Fruit fly (Drosophila melanogaster) whole organism, embryonic: ENCODE measurements around the gene CG14853.
A peak's percentile ranks its signal among the peaks of the same experiment; 100 is the strongest.

Experiments
- CG1024 ChIP-seq: fragments of 200-800 bp; sonication (Bioruptor generic); IDR thresholded peaks from 2 replicates; pipeline ENCODE4 v1.3.6; 2022; ENCODE audit warnings: missing biosample characterization, missing genetic modification characterization
- CG10431 ChIP-seq: fragments of 200-800 bp; sonication (Bioruptor generic); optimal IDR thresholded peaks from 3 replicates; lab custom pipeline; 2018; ENCODE audit warnings: missing biosample characterization, mild to moderate bottlenecking, missing genetic modification characterization
- CG13287 ChIP-seq: fragments of 200-800 bp; sonication (Bioruptor generic); IDR thresholded peaks from 2 replicates; pipeline ENCODE4 v1.3.6; 2022; ENCODE audit warnings: missing biosample characterization, missing genetic modification characterization; ENCODE audit not compliant: partially characterized antibody
- CG13624 ChIP-seq: fragments of 200-800 bp; sonication (Bioruptor generic); optimal IDR thresholded peaks from 2 replicates; lab custom pipeline; 2016; ENCODE audit warnings: missing biosample characterization, missing genetic modification characterization
- CG13775 ChIP-seq: fragments of 200-800 bp; sonication (Bioruptor generic); optimal IDR thresholded peaks from 3 replicates; lab custom pipeline; 2017; ENCODE audit warnings: missing biosample characterization, mild to moderate bottlenecking, missing genetic modification characterization
- CG15601 ChIP-seq: fragments of 200-800 bp; sonication (Bioruptor generic); optimal IDR thresholded peaks from 3 replicates; lab custom pipeline; 2019; ENCODE audit warnings: missing biosample characterization, mild to moderate bottlenecking, missing genetic modification characterization, moderate library complexity
- CG17361 ChIP-seq: fragments of 200-800 bp; sonication (Bioruptor generic); IDR thresholded peaks from 3 replicates; pipeline ENCODE4 v1.3.6; 2022; ENCODE audit warnings: missing biosample characterization, missing genetic modification characterization
- CG17612 ChIP-seq: fragments of 200-800 bp; sonication (Bioruptor generic); IDR thresholded peaks from 2 replicates; pipeline ENCODE4 v1.3.6; 2022; ENCODE audit warnings: missing biosample characterization, missing genetic modification characterization
- CG2202 ChIP-seq: fragments of 200-800 bp; sonication (Bioruptor generic); optimal IDR thresholded peaks from 2 replicates; lab custom pipeline; 2018; ENCODE audit warnings: missing biosample characterization, mild to moderate bottlenecking, missing genetic modification characterization
- CG31365 ChIP-seq: fragments of 200-800 bp; sonication (Bioruptor generic); optimal IDR thresholded peaks from 2 replicates; lab custom pipeline; 2018; ENCODE audit warnings: missing biosample characterization, mild to moderate bottlenecking, missing genetic modification characterization
- CG6689 ChIP-seq: fragments of 200-800 bp; sonication (Bioruptor generic); IDR thresholded peaks from 2 replicates; pipeline ENCODE4 v1.3.6; 2022; ENCODE audit warnings: missing biosample characterization, missing genetic modification characterization
- CG6813 ChIP-seq: fragments of 200-800 bp; sonication (Bioruptor generic); optimal IDR thresholded peaks from 2 replicates; lab custom pipeline; 2017; ENCODE audit warnings: missing biosample characterization, missing genetic modification characterization, mild to moderate bottlenecking, moderate library complexity, missing genetic modification reagents
- CG6854 ChIP-seq: fragments of 200-800 bp; sonication (Bioruptor generic); optimal IDR thresholded peaks from 3 replicates; lab custom pipeline; 2017; ENCODE audit warnings: missing biosample characterization, mild to moderate bottlenecking, missing genetic modification characterization
- CG7963 ChIP-seq: fragments of 200-800 bp; sonication (Bioruptor generic); IDR thresholded peaks from 3 replicates; pipeline ENCODE4 v1.3.6; 2022; ENCODE audit warnings: missing biosample characterization, missing genetic modification characterization; ENCODE audit not compliant: partially characterized antibody
- CG8924 ChIP-seq: fragments of 200-800 bp; optimal IDR thresholded peaks from 3 replicates; lab custom pipeline; 2019; ENCODE audit warnings: missing biosample characterization, mild to moderate bottlenecking, missing genetic modification characterization, moderate library complexity
- Chrac-16 ChIP-seq: fragments of 200-800 bp; sonication (Bioruptor generic); optimal IDR thresholded peaks from 3 replicates; lab custom pipeline; 2016; ENCODE audit warnings: missing biosample characterization, missing genetic modification characterization
- CoRest ChIP-seq: fragments of 200-800 bp; sonication (Bioruptor generic); optimal IDR thresholded peaks from 3 replicates; lab custom pipeline; 2018; ENCODE audit warnings: missing biosample characterization, mild to moderate bottlenecking, missing genetic modification characterization, moderate library complexity
- Dp ChIP-seq: fragments of 200-800 bp; sonication (Bioruptor generic); optimal IDR thresholded peaks from 2 replicates; lab custom pipeline; 2018; ENCODE audit warnings: missing biosample characterization, mild to moderate bottlenecking, missing genetic modification characterization, moderate library complexity
- Hand ChIP-seq: fragments of 200-800 bp; sonication (Bioruptor generic); optimal IDR thresholded peaks from 2 replicates; lab custom pipeline; 2017; ENCODE audit warnings: mild to moderate bottlenecking, missing biosample characterization, missing genetic modification reagents, missing genetic modification characterization
- PHDP ChIP-seq: fragments of 200-800 bp; sonication (Bioruptor generic); optimal IDR thresholded peaks from 3 replicates; lab custom pipeline; 2018; ENCODE audit warnings: missing biosample characterization, mild to moderate bottlenecking, missing genetic modification characterization, moderate library complexity
- Poxn ChIP-seq: fragments of 200-800 bp; sonication (Bioruptor generic); IDR thresholded peaks from 2 replicates; pipeline ENCODE4 v1.3.6; 2022; ENCODE audit warnings: missing biosample characterization, missing genetic modification characterization
- Sin3A ChIP-seq: fragments of >200 bp; optimal IDR thresholded peaks from 2 replicates; lab custom pipeline; 2018
- Sry-δ ChIP-seq: fragments of 200-800 bp; sonication (Bioruptor generic); optimal IDR thresholded peaks from 2 replicates; lab custom pipeline; 2016; ENCODE audit warnings: missing biosample characterization, missing genetic modification characterization
- ap ChIP-seq: fragments of 200-800 bp; sonication (Bioruptor generic); IDR thresholded peaks from 2 replicates; pipeline ENCODE4 v1.3.6; 2022; ENCODE audit warnings: missing biosample characterization, missing genetic modification characterization
- bbx ChIP-seq: fragments of 200-800 bp; sonication (Bioruptor generic); IDR thresholded peaks from 2 replicates; pipeline ENCODE4 v1.3.6; 2022; ENCODE audit warnings: missing biosample characterization, missing genetic modification characterization; ENCODE audit not compliant: partially characterized antibody
- bigmax ChIP-seq: fragments of 200-800 bp; sonication (Bioruptor generic); optimal IDR thresholded peaks from 2 replicates; lab custom pipeline; 2018; ENCODE audit warnings: missing biosample characterization, mild to moderate bottlenecking, missing genetic modification characterization
- br ChIP-seq: fragments of >200 bp; optimal IDR thresholded peaks from 2 replicates; lab custom pipeline; 2017
- btn ChIP-seq: fragments of 200-800 bp; sonication (Bioruptor generic); optimal IDR thresholded peaks from 2 replicates; lab custom pipeline; 2016; ENCODE audit warnings: missing biosample characterization, missing genetic modification characterization
- crol ChIP-seq: fragments of 200-800 bp; sonication (Bioruptor generic); IDR thresholded peaks from 2 replicates; pipeline ENCODE4 v1.3.6; 2022; ENCODE audit warnings: missing biosample characterization, missing genetic modification characterization
- dati ChIP-seq: fragments of 200-800 bp; sonication (Bioruptor generic); IDR thresholded peaks from 2 replicates; pipeline ENCODE4 v1.3.6; 2022; ENCODE audit warnings: missing biosample characterization, missing genetic modification characterization
- esg ChIP-seq: fragments of 200-800 bp; sonication (Bioruptor generic); conservative IDR thresholded peaks from 2 replicates; pipeline ENCODE4 v1.3.6; 2022; ENCODE audit warnings: missing biosample characterization, missing genetic modification characterization
- ftz-f1 ChIP-seq: fragments of 200-800 bp; sonication (Bioruptor generic); optimal IDR thresholded peaks from 2 replicates; lab custom pipeline; 2016; ENCODE audit warnings: missing biosample characterization, missing genetic modification characterization
- gsb-n ChIP-seq: fragments of 200-800 bp; sonication (Bioruptor generic); optimal IDR thresholded peaks from 3 replicates; lab custom pipeline; 2018; ENCODE audit warnings: missing biosample characterization, mild to moderate bottlenecking, missing genetic modification characterization
- her ChIP-seq: fragments of 200-800 bp; sonication (Bioruptor generic); optimal IDR thresholded peaks from 2 replicates; lab custom pipeline; 2016; ENCODE audit warnings: missing biosample characterization, missing genetic modification characterization
- hth ChIP-seq: fragments of >200 bp; optimal IDR thresholded peaks from 2 replicates; lab custom pipeline; 2017; ENCODE audit warnings: inconsistent platforms
- insv ChIP-seq, 2 experiments: fragments of 200-800 bp; sonication (Bioruptor generic); optimal IDR thresholded peaks; 3 replicates each; lab custom pipeline; 2016 to 2018; ENCODE audit warnings: missing biosample characterization in 2 of 2, missing genetic modification characterization in 2 of 2
- kah ChIP-seq: fragments of 200-800 bp; sonication (Bioruptor generic); optimal IDR thresholded peaks from 2 replicates; lab custom pipeline; 2018; ENCODE audit warnings: missing biosample characterization, mild to moderate bottlenecking, missing genetic modification characterization
- lov ChIP-seq, 2 experiments: fragments of 200-800 bp in 1 of 2; fragments of >200 bp in 1 of 2; sonication (Bioruptor generic) in 1 of 2; IDR thresholded peaks in 1 of 2; optimal IDR thresholded peaks in 1 of 2; 2 replicates in 1 of 2; 3 replicates in 1 of 2; pipeline versions ENCODE4 v1.3.6 to Lab custom; 2017 to 2022; ENCODE audit warnings: missing biosample characterization in 1 of 2, missing genetic modification characterization in 1 of 2
- nmo ChIP-seq: fragments of 200-800 bp; sonication (Bioruptor generic); optimal IDR thresholded peaks from 2 replicates; lab custom pipeline; 2018; ENCODE audit warnings: missing biosample characterization, mild to moderate bottlenecking, missing genetic modification characterization, moderate library complexity
- otp ChIP-seq: fragments of 200-800 bp; sonication (Bioruptor generic); IDR thresholded peaks from 3 replicates; pipeline ENCODE4, ENCODE4 v1.3.6; 2022; ENCODE audit warnings: missing biosample characterization, missing genetic modification characterization
- prd ChIP-seq, 3 experiments: fragments of >200 bp in 2 of 3; fragments of 200-800 bp in 1 of 3; sonication (Bioruptor generic) in 1 of 3; optimal IDR thresholded peaks in 2 of 3; IDR thresholded peaks in 1 of 3; 2 replicates in 2 of 3; 3 replicates in 1 of 3; pipeline versions ENCODE4 v1.3.6 to Lab custom; 2017 to 2022; ENCODE audit warnings: missing biosample characterization in 1 of 3, missing genetic modification characterization in 1 of 3
- row ChIP-seq: fragments of 200-800 bp; sonication (Bioruptor generic); IDR thresholded peaks from 3 replicates; pipeline ENCODE4 v1.3.6; 2022; ENCODE audit warnings: missing biosample characterization, missing genetic modification characterization
- sna ChIP-seq: fragments of 200-800 bp; sonication (Bioruptor generic); IDR thresholded peaks from 2 replicates; pipeline ENCODE4 v1.3.6; 2022; ENCODE audit warnings: missing biosample characterization, missing genetic modification characterization; ENCODE audit not compliant: partially characterized antibody
- sr ChIP-seq: fragments of 200-800 bp; sonication (Bioruptor generic); IDR thresholded peaks from 3 replicates; pipeline ENCODE4 v1.3.6; 2022; ENCODE audit warnings: missing biosample characterization, missing genetic modification characterization
- ssp ChIP-seq: fragments of 200-800 bp; sonication (Bioruptor generic); IDR thresholded peaks from 2 replicates; pipeline ENCODE4 v1.3.6; 2022; ENCODE audit warnings: missing biosample characterization, missing genetic modification characterization
- stc ChIP-seq: fragments of 200-800 bp; sonication (Bioruptor generic); IDR thresholded peaks from 2 replicates; pipeline ENCODE4 v1.3.6; 2022; ENCODE audit warnings: missing biosample characterization, missing genetic modification characterization
- stwl ChIP-seq: fragments of 200-800 bp; sonication (Bioruptor generic); optimal IDR thresholded peaks from 3 replicates; lab custom pipeline; 2018; ENCODE audit warnings: missing biosample characterization, mild to moderate bottlenecking, missing genetic modification characterization, moderate library complexity
- tna ChIP-seq: fragments of 200-800 bp; sonication (Bioruptor generic); IDR thresholded peaks from 2 replicates; pipeline ENCODE4 v1.3.6; 2022; ENCODE audit warnings: missing biosample characterization, missing genetic modification characterization; ENCODE audit not compliant: partially characterized antibody

The CG14853 gene

dm6 chr3R:14625215-14626156, 16.0 kb downstream of the CG14853 start, which contains the start of the genes put and His4r (continued):
- TF ChIP-seq CG10431 (GFP tag; lab: Kevin White, UChicago) (peak; percentile 71), stwl (peak; percentile 70), CG6689 (GFP tag; lab: Robert Waterston, UW) (no peak), CG31365 (tag; lab: Kevin White, UChicago) (no peak), esg (GFP tag; lab: Robert Waterston, UW) (no peak), CG15601 (tag; lab: Kevin White, UChicago) (peak; percentile 41), sna (GFP tag; lab: Robert Waterston, UW) (peak; percentile 48; the same call in 1 of the 2 replicates), prd (optimal IDR thresholded peaks at IDR 0.05; lab: Kevin White, UChicago) (no peak), prd (GFP tag; IDR thresholded peaks at IDR 0.05; lab: Robert Waterston, UW) (no peak), CoRest (peak; percentile 4), bbx (peak; percentile 62), CG8924 (tag; lab: Kevin White, UChicago) (peak; percentile 44), Sry-δ (peak; percentile 95), CG17612 (GFP tag; lab: Robert Waterston, UW) (no peak), CG1024 (GFP tag; lab: Robert Waterston, UW) (no peak), tna (GFP tag; lab: Robert Waterston, UW) (peak; percentile 62), crol (GFP tag; lab: Robert Waterston, UW) (no peak), otp (GFP tag; lab: Robert Waterston, UW) (no peak), gsb-n (tag; lab: Kevin White, UChicago) (peak; percentile 43), insv (GFP tag; optimal IDR thresholded peaks at IDR 0.05; lab: Kevin White, UChicago) (peak in 1 of 2 experiments; percentile 29), ap (GFP tag; lab: Robert Waterston, UW) (no peak), dati (GFP tag; lab: Robert Waterston, UW) (no peak), PHDP (no peak), CG13775 (GFP tag; lab: Kevin White, UChicago) (no peak), CG6854 (GFP tag; lab: Kevin White, UChicago) (no peak), br (lab: Kevin White, UChicago) (no peak), her (peak; percentile 16), sr (no peak), hth (lab: Kevin White, UChicago) (no peak), CG17361 (GFP tag; lab: Robert Waterston, UW) (peak; percentile 37; the same call in 1 of the 3 replicates), nmo (peak; percentile 59), Poxn (no peak), ssp (GFP tag; lab: Robert Waterston, UW) (0 out of 2 replicates have a peak, but pooled peaks have one; percentile 9), btn (GFP tag; lab: Kevin White, UChicago) (no peak), CG13287 (GFP tag; lab: Robert Waterston, UW) (peak; percentile 64), Dp (GFP tag; lab: Kevin White, UChicago) (peak; percentile 34), Chrac-16 (GFP tag; lab: Kevin White, UChicago) (no peak), CG6813 (GFP tag; lab: Kevin White, UChicago) (no peak), CG13624 (GFP tag; lab: Kevin White, UChicago) (peak; percentile 49), row (GFP tag; lab: Robert Waterston, UW) (peak; percentile 21; the same call in 2 of the 3 replicates), ftz-f1 (GFP tag; lab: Kevin White, UChicago) (peak; percentile 1), Sin3A (lab: Kevin White, UChicago) (peak; percentile 74), kah (peak; percentile 20), CG2202 (tag; lab: Kevin White, UChicago) (peak; percentile 14), Hand (no peak), CG7963 (GFP tag; lab: Robert Waterston, UW) (peak; percentile 58; the same call in 2 of the 3 replicates), stc (GFP tag; lab: Robert Waterston, UW) (no peak), bigmax (peak; percentile 35), lov (optimal IDR thresholded peaks at IDR 0.05; lab: Kevin White, UChicago) (no peak), lov (GFP tag; IDR thresholded peaks at IDR 0.05; lab: Robert Waterston, UW) (0 out of 3 replicates have a peak, but pooled peaks have one; percentile 50)
